Worm (Caenorhabditis elegans) whole organism, young adult: Measurements from ENCODE around the gene C06A1.3.

Experiments used
- B0035.1 ChIP-seq: sonication (generic microtip); optimal IDR thresholded peaks from 2 replicates; lab custom pipeline; 2016; ENCODE audit warnings: missing genetic modification characterization, mild to moderate bottlenecking, missing compliant biosample characterization, missing genotype, missing genetic modification reagents
- C06A6.2 ChIP-seq: fragments of 200-800 bp; sonication (Bioruptor generic); conservative IDR thresholded peaks from 2 replicates; pipeline ENCODE4 v1.3.6; 2022; ENCODE audit warnings: missing genetic modification characterization, missing compliant biosample characterization
- F10E7.11 ChIP-seq: sonication (generic microtip); optimal IDR thresholded peaks from 2 replicates; lab custom pipeline; 2017; ENCODE audit warnings: mild to moderate bottlenecking, missing genetic modification characterization, moderate library complexity, missing compliant biosample characterization
- F37B4.10 ChIP-seq: fragments of 200-800 bp; sonication (Bioruptor generic); IDR thresholded peaks from 2 replicates; pipeline ENCODE4 v1.3.6; 2022; ENCODE audit warnings: missing genetic modification characterization, missing compliant biosample characterization
- F39B2.1 ChIP-seq: fragments of 200-800 bp; sonication (Bioruptor generic); IDR thresholded peaks from 2 replicates; pipeline ENCODE4 v1.3.6; 2022; ENCODE audit warnings: missing genetic modification reagents, missing genetic modification characterization, missing compliant biosample characterization
- F57C9.4 ChIP-seq: sonication (generic microtip); optimal IDR thresholded peaks from 2 replicates; lab custom pipeline; 2017; ENCODE audit warnings: mild to moderate bottlenecking, missing genetic modification characterization, missing compliant biosample characterization
- K11D2.4 ChIP-seq: fragments of 200-800 bp; sonication (Bioruptor generic); IDR thresholded peaks from 2 replicates; pipeline ENCODE4 v1.3.6; 2022; ENCODE audit warnings: missing genetic modification reagents, missing genetic modification characterization, missing compliant biosample characterization
- Y53F4B.3 ChIP-seq: fragments of 200-800 bp; sonication (Bioruptor generic); IDR thresholded peaks from 2 replicates; pipeline ENCODE4 v1.3.6; 2022; ENCODE audit warnings: missing genetic modification reagents, missing genetic modification characterization, missing compliant biosample characterization
- Y67H2A.10 ChIP-seq: fragments of 200-800 bp; sonication (Bioruptor generic); conservative IDR thresholded peaks from 2 replicates; pipeline ENCODE4 v1.3.6; 2022; ENCODE audit warnings: missing genetic modification reagents, missing genetic modification characterization, missing compliant biosample characterization
- athp-1 ChIP-seq: sonication (generic microtip); optimal IDR thresholded peaks from 2 replicates; lab custom pipeline; 2017; ENCODE audit warnings: mild to moderate bottlenecking, missing genetic modification characterization, missing compliant biosample characterization
- bed-2 ChIP-seq: fragments of 200-800 bp; sonication (Bioruptor generic); IDR thresholded peaks from 2 replicates; pipeline ENCODE4 v1.3.6; 2022; ENCODE audit warnings: missing genetic modification reagents, missing genetic modification characterization, missing compliant biosample characterization
- ceh-40 ChIP-seq: fragments of 200-800 bp; sonication (Bioruptor generic); IDR thresholded peaks from 2 replicates; pipeline ENCODE4 v1.3.6; 2022; ENCODE audit warnings: missing genetic modification characterization, missing compliant biosample characterization
- ceh-58 ChIP-seq: fragments of 200-800 bp; sonication (Bioruptor generic); IDR thresholded peaks from 2 replicates; pipeline ENCODE4 v1.3.6; 2022; ENCODE audit warnings: missing genetic modification characterization, missing compliant biosample characterization
- die-1 ChIP-seq: sonication (generic microtip); optimal IDR thresholded peaks from 2 replicates; lab custom pipeline; 2016; ENCODE audit warnings: missing genotype, mild to moderate bottlenecking, missing genetic modification characterization, missing compliant biosample characterization
- dox-1 ChIP-seq: fragments of 200-800 bp; sonication (Bioruptor generic); IDR thresholded peaks from 2 replicates; pipeline ENCODE4 v1.3.6; 2022; ENCODE audit warnings: missing genetic modification reagents, missing genetic modification characterization, missing compliant biosample characterization
- dpff-1 ChIP-seq: sonication (generic microtip); optimal IDR thresholded peaks from 2 replicates; lab custom pipeline; 2017; ENCODE audit warnings: mild to moderate bottlenecking, missing genetic modification characterization, missing compliant biosample characterization
- dpl-1 ChIP-seq: fragments of 150-350 bp; optimal IDR thresholded peaks from 2 replicates; lab custom pipeline; 2014; ENCODE audit warnings: missing biosample characterization, missing genetic modification reagents, missing genetic modification characterization
- ets-4 ChIP-seq: fragments of 200-800 bp; sonication (Bioruptor generic); optimal IDR thresholded peaks from 2 replicates; lab custom pipeline; 2018; ENCODE audit warnings: mild to moderate bottlenecking, missing genetic modification characterization, missing compliant biosample characterization
- gei-17 ChIP-seq: fragments of 200-800 bp; sonication (Bioruptor generic); optimal IDR thresholded peaks from 2 replicates; lab custom pipeline; 2018; ENCODE audit warnings: mild to moderate bottlenecking, missing genetic modification characterization, missing compliant biosample characterization
- lag-1 ChIP-seq: fragments of 200-800 bp; sonication (Bioruptor generic); IDR thresholded peaks from 2 replicates; pipeline ENCODE4 v1.3.6; 2022; ENCODE audit warnings: missing genetic modification reagents, missing genetic modification characterization, missing compliant biosample characterization
- lin-26 ChIP-seq: fragments of 200-800 bp; sonication (Bioruptor generic); IDR thresholded peaks from 2 replicates; pipeline ENCODE4 v1.3.6; 2022; ENCODE audit warnings: missing genetic modification reagents, missing genetic modification characterization, missing compliant biosample characterization
- lin-35 ChIP-seq, 3 experiments: fragments of 150-350 bp in 2 of 3; sonication (generic microtip) in 1 of 3; optimal IDR thresholded peaks; 2 replicates each; lab custom pipeline; 2014 to 2018; ENCODE audit warnings: missing biosample characterization in 3 of 3, missing genetic modification characterization in 3 of 3, missing genetic modification reagents in 3 of 3
- madf-6 ChIP-seq: fragments of 200-800 bp; sonication (Bioruptor generic); IDR thresholded peaks from 2 replicates; pipeline ENCODE4 v1.3.6; 2022; ENCODE audit warnings: missing genetic modification reagents, missing genetic modification characterization, missing compliant biosample characterization
- mcd-1 ChIP-seq: fragments of 200-800 bp; sonication (Bioruptor generic); IDR thresholded peaks from 2 replicates; pipeline ENCODE4 v1.3.6; 2022; ENCODE audit warnings: missing genetic modification reagents, missing genetic modification characterization, missing compliant biosample characterization
- mxl-1 ChIP-seq: sonication (generic microtip); optimal IDR thresholded peaks from 2 replicates; lab custom pipeline; 2016; ENCODE audit warnings: missing genetic modification characterization, missing compliant biosample characterization
- nhr-179 ChIP-seq: sonication (generic microtip); optimal IDR thresholded peaks from 2 replicates; lab custom pipeline; 2016; ENCODE audit warnings: mild to moderate bottlenecking, missing genetic modification characterization, missing compliant biosample characterization
- nhr-27 ChIP-seq: fragments of 200-800 bp; sonication (Bioruptor generic); optimal IDR thresholded peaks from 2 replicates; lab custom pipeline; 2018; ENCODE audit warnings: mild to moderate bottlenecking, missing genetic modification characterization, moderate library complexity, missing compliant biosample characterization
- nhr-90 ChIP-seq: sonication (generic microtip); optimal IDR thresholded peaks from 2 replicates; lab custom pipeline; 2016; ENCODE audit warnings: missing genotype, mild to moderate bottlenecking, missing genetic modification characterization, missing compliant biosample characterization
- pbrm-1 ChIP-seq: fragments of 200-800 bp; sonication (Bioruptor generic); IDR thresholded peaks from 2 replicates; pipeline ENCODE4 v1.3.6; 2022; ENCODE audit warnings: missing genetic modification reagents, missing genetic modification characterization, missing compliant biosample characterization
- pha-4 ChIP-seq: fragments of 150-350 bp; sonication (generic microtip); optimal IDR thresholded peaks from 2 replicates; lab custom pipeline; 2014; ENCODE audit warnings: missing biosample characterization, missing genetic modification reagents, missing genetic modification characterization
- rcor-1 ChIP-seq: fragments of 200-800 bp; sonication (Bioruptor generic); IDR thresholded peaks from 2 replicates; pipeline ENCODE4 v1.3.6; 2022; ENCODE audit warnings: missing genetic modification reagents, missing genetic modification characterization, missing compliant biosample characterization
- somi-1 ChIP-seq: fragments of 200-800 bp; sonication (Bioruptor generic); optimal IDR thresholded peaks from 2 replicates; lab custom pipeline; 2018; ENCODE audit warnings: mild to moderate bottlenecking, missing genetic modification characterization, missing compliant biosample characterization
- tbp1 ChIP-seq: fragments of 200-800 bp; sonication (Bioruptor generic); optimal IDR thresholded peaks from 2 replicates; lab custom pipeline; 2018; ENCODE audit warnings: mild to moderate bottlenecking, missing genetic modification characterization, missing compliant biosample characterization
- tlf-1 ChIP-seq: fragments of 200-800 bp; sonication (Bioruptor generic); optimal IDR thresholded peaks from 2 replicates; lab custom pipeline; 2018; ENCODE audit warnings: mild to moderate bottlenecking, missing genetic modification characterization, missing compliant biosample characterization
- unc-62 ChIP-seq: fragments of 150-350 bp; optimal IDR thresholded peaks from 2 replicates; lab custom pipeline; 2014; ENCODE audit warnings: missing biosample characterization, missing genetic modification reagents, missing genetic modification characterization
- zfh-2 ChIP-seq: fragments of 200-800 bp; sonication (Bioruptor generic); conservative IDR thresholded peaks from 2 replicates; pipeline ENCODE4 v1.3.6; 2022; ENCODE audit warnings: missing genetic modification reagents, missing genetic modification characterization, missing compliant biosample characterization
- zim-3 ChIP-seq: sonication (generic microtip); optimal IDR thresholded peaks from 2 replicates; lab custom pipeline; 2017; ENCODE audit warnings: mild to moderate bottlenecking, missing genetic modification characterization, moderate library complexity, missing compliant biosample characterization
- ztf-18 ChIP-seq: sonication (generic microtip); optimal IDR thresholded peaks from 2 replicates; lab custom pipeline; 2016; ENCODE audit warnings: missing genotype, mild to moderate bottlenecking, missing genetic modification characterization, missing compliant biosample characterization
- ztf-22 ChIP-seq: fragments of 200-800 bp; sonication (Bioruptor generic); optimal IDR thresholded peaks from 2 replicates; lab custom pipeline; 2018; ENCODE audit warnings: mild to moderate bottlenecking, missing genetic modification characterization, moderate library complexity, missing compliant biosample characterization

The C06A1.3 gene

ce11 chrII:10607238-10607961 lies 35.3 kb downstream of the C06A1.3 start, which contains the start of gene ccm-3 (continued):
- TF ChIP-seq pha-4 (tag; lab: Kevin White, UChicago) (no peak), mxl-1 (no peak), Y53F4B.3 (GFP tag; lab: Robert Waterston, UW) (no peak), nhr-27 (tag; lab: Kevin White, UChicago) (no peak), mcd-1 (GFP tag; lab: Robert Waterston, UW) (peak; percentile 84), ceh-40 (GFP tag; lab: Robert Waterston, UW) (no peak), bed-2 (GFP tag; lab: Robert Waterston, UW) (no peak), ztf-22 (GFP tag; lab: Kevin White, UChicago) (no peak), dox-1 (GFP tag; lab: Robert Waterston, UW) (no peak), dpff-1 (tag; lab: Kevin White, UChicago) (no peak), athp-1 (tag; lab: Kevin White, UChicago) (no peak), B0035.1 (tag; lab: Kevin White, UChicago) (no peak), unc-62 (no peak), somi-1 (GFP tag; lab: Kevin White, UChicago) (no peak), zfh-2 (GFP tag; lab: Robert Waterston, UW) (no peak), lin-35 (GFP tag; optimal IDR thresholded peaks at IDR 0.05; lab: Kevin White, UChicago) (peak in 1 of 3 experiments; percentile 36)

- TF ChIP-seq K11D2.4 (GFP tag; lab: Robert Waterston, UW) (no peak), ets-4 (GFP tag; lab: Kevin White, UChicago) (no peak), nhr-90 (tag; lab: Kevin White, UChicago) (no peak), madf-6 (GFP tag; lab: Robert Waterston, UW) (no peak), tlf-1 (GFP tag; lab: Kevin White, UChicago) (no peak), rcor-1 (no peak), lag-1 (GFP tag; lab: Robert Waterston, UW) (no peak), Y67H2A.10 (no peak), zim-3 (no peak), gei-17 (GFP tag; lab: Kevin White, UChicago) (no peak), ztf-18 (no peak), pbrm-1 (GFP tag; lab: Robert Waterston, UW) (no peak), F57C9.4 (no peak), C06A6.2 (no peak), ceh-58 (GFP tag; lab: Robert Waterston, UW) (no peak), F37B4.10 (GFP tag; lab: Robert Waterston, UW) (no peak), zfh-2 (GFP tag; lab: Robert Waterston, UW) (no peak), athp-1 (tag; lab: Kevin White, UChicago) (no peak), dpl-1 (no peak)
Observed at ce11 chrII:10608821-10609220, 36.8 kb downstream of the C06A1.3 start.

- no peak for TF ChIP-seq lin-26 (GFP tag; lab: Robert Waterston, UW)
- no peak for TF ChIP-seq unc-62
- TF ChIP-seq F39B2.1: no peak
- TF ChIP-seq mxl-1: no peak
- no peak for TF ChIP-seq die-1
- no peak for TF ChIP-seq F10E7.11 (tag; lab: Kevin White, UChicago)
- no peak for TF ChIP-seq tbp1 (GFP tag; lab: Kevin White, UChicago)
- TF ChIP-seq nhr-179: no peak
- TF ChIP-seq tlf-1 (GFP tag; lab: Kevin White, UChicago): no peak
Observed at ce11 chrII:10612743-10613142, 40.7 kb downstream of the C06A1.3 start, which contains the start of gene C14A4.12. Gene C14A4.12 (plus strand): TSS chrII:10613043.
